Worm (Caenorhabditis elegans) whole organism, young adult: Measurements from ENCODE around the gene F14F7.7.

ENCODE experiments used
- B0019.2 ChIP-seq: fragments of 200-800 bp; sonication (Bioruptor generic); conservative IDR thresholded peaks from 2 replicates; pipeline ENCODE4 v1.3.6; 2022; ENCODE audit warnings: missing genetic modification reagents, missing genetic modification characterization, missing compliant biosample characterization
- B0261.1 ChIP-seq: sonication (generic microtip); optimal IDR thresholded peaks from 2 replicates; lab custom pipeline; 2016; ENCODE audit warnings: mild to moderate bottlenecking, missing genetic modification characterization, moderate library complexity, missing compliant biosample characterization
- B0336.3 ChIP-seq: fragments of 200-800 bp; sonication (Bioruptor generic); IDR thresholded peaks from 2 replicates; pipeline ENCODE4 v1.3.6; 2022; ENCODE audit warnings: missing genetic modification characterization, missing compliant biosample characterization
- F22D6.2 ChIP-seq: sonication (generic microtip); optimal IDR thresholded peaks from 2 replicates; lab custom pipeline; 2016; ENCODE audit warnings: mild to moderate bottlenecking, missing genetic modification characterization, missing compliant biosample characterization
- F37B4.10 ChIP-seq: fragments of 200-800 bp; sonication (Bioruptor generic); IDR thresholded peaks from 2 replicates; pipeline ENCODE4 v1.3.6; 2022; ENCODE audit warnings: missing genetic modification characterization, missing compliant biosample characterization
- F55B11.4 ChIP-seq: sonication (generic microtip); optimal IDR thresholded peaks from 2 replicates; lab custom pipeline; 2016; ENCODE audit warnings: missing compliant biosample characterization, missing genetic modification characterization, borderline replicate concordance; ENCODE audit not compliant: insufficient read depth
- F57A8.1 ChIP-seq: fragments of 200-800 bp; sonication (Bioruptor generic); optimal IDR thresholded peaks from 2 replicates; lab custom pipeline; 2018; ENCODE audit warnings: mild to moderate bottlenecking, missing genetic modification characterization, moderate library complexity, missing compliant biosample characterization
- T26A5.8 ChIP-seq: sonication (generic microtip); optimal IDR thresholded peaks from 2 replicates; lab custom pipeline; 2016; ENCODE audit warnings: missing genetic modification characterization, missing compliant biosample characterization
- Y67H2A.10 ChIP-seq: fragments of 200-800 bp; sonication (Bioruptor generic); conservative IDR thresholded peaks from 2 replicates; pipeline ENCODE4 v1.3.6; 2022; ENCODE audit warnings: missing genetic modification reagents, missing genetic modification characterization, missing compliant biosample characterization
- Y79H2A.3 ChIP-seq: fragments of 200-800 bp; sonication (Bioruptor generic); conservative IDR thresholded peaks from 2 replicates; pipeline ENCODE4 v1.3.6; 2022; ENCODE audit warnings: missing genetic modification reagents, missing genetic modification characterization, missing compliant biosample characterization
- Y95B8A.8 ChIP-seq: fragments of 200-800 bp; sonication (Bioruptor generic); IDR thresholded peaks from 2 replicates; pipeline ENCODE4 v1.3.6; 2022; ENCODE audit warnings: missing genetic modification reagents, missing genetic modification characterization, missing compliant biosample characterization
- ZK185.1 ChIP-seq: sonication (generic microtip); optimal IDR thresholded peaks from 2 replicates; lab custom pipeline; 2016; ENCODE audit warnings: mild to moderate bottlenecking, missing genetic modification characterization, missing compliant biosample characterization; ENCODE audit not compliant: poor library complexity, severe bottlenecking
- aptf-2 ChIP-seq: fragments of 200-800 bp; sonication (Bioruptor generic); conservative IDR thresholded peaks from 2 replicates; pipeline ENCODE4 v1.3.6; 2022; ENCODE audit warnings: missing genetic modification reagents, missing genetic modification characterization, missing compliant biosample characterization
- attf-3 ChIP-seq: fragments of 200-800 bp; sonication (Bioruptor generic); conservative IDR thresholded peaks from 2 replicates; pipeline ENCODE4 v1.3.6; 2022; ENCODE audit warnings: missing genetic modification reagents, missing genetic modification characterization, missing compliant biosample characterization
- ccch-3 ChIP-seq: fragments of 200-800 bp; sonication (Bioruptor generic); optimal IDR thresholded peaks from 2 replicates; lab custom pipeline; 2018; ENCODE audit warnings: mild to moderate bottlenecking, missing genetic modification characterization, missing compliant biosample characterization
- die-1 ChIP-seq: sonication (generic microtip); optimal IDR thresholded peaks from 2 replicates; lab custom pipeline; 2016; ENCODE audit warnings: missing genotype, mild to moderate bottlenecking, missing genetic modification characterization, missing compliant biosample characterization
- dox-1 ChIP-seq: fragments of 200-800 bp; sonication (Bioruptor generic); IDR thresholded peaks from 2 replicates; pipeline ENCODE4 v1.3.6; 2022; ENCODE audit warnings: missing genetic modification reagents, missing genetic modification characterization, missing compliant biosample characterization
- dpl-1 ChIP-seq: fragments of 150-350 bp; optimal IDR thresholded peaks from 2 replicates; lab custom pipeline; 2014; ENCODE audit warnings: missing biosample characterization, missing genetic modification reagents, missing genetic modification characterization
- egl-18 ChIP-seq: fragments of 200-800 bp; sonication (Bioruptor generic); IDR thresholded peaks from 2 replicates; pipeline ENCODE4 v1.3.6; 2022; ENCODE audit warnings: missing genetic modification reagents, missing genetic modification characterization, missing compliant biosample characterization
- hlh-26 ChIP-seq: fragments of 200-800 bp; sonication (Bioruptor generic); conservative IDR thresholded peaks from 2 replicates; pipeline ENCODE4 v1.3.6; 2022; ENCODE audit warnings: missing genetic modification reagents, missing genetic modification characterization, missing compliant biosample characterization
- hmg-1.2 ChIP-seq: fragments of 200-800 bp; sonication (Bioruptor generic); IDR thresholded peaks from 2 replicates; pipeline ENCODE4 v1.3.6; 2022; ENCODE audit warnings: missing genetic modification reagents, missing genetic modification characterization, missing compliant biosample characterization
- hrde-1 ChIP-seq: sonication (generic microtip); optimal IDR thresholded peaks from 2 replicates; lab custom pipeline; 2016; ENCODE audit warnings: missing genetic modification characterization, mild to moderate bottlenecking, missing compliant biosample characterization, moderate library complexity, missing genotype, missing genetic modification reagents, borderline replicate concordance
- hsf-1 ChIP-seq: fragments of 200-800 bp; sonication (Bioruptor generic); IDR thresholded peaks from 2 replicates; pipeline ENCODE4 v1.3.6; 2022; ENCODE audit warnings: missing genetic modification reagents, missing genetic modification characterization, missing compliant biosample characterization
- lag-1 ChIP-seq: fragments of 200-800 bp; sonication (Bioruptor generic); IDR thresholded peaks from 2 replicates; pipeline ENCODE4 v1.3.6; 2022; ENCODE audit warnings: missing genetic modification reagents, missing genetic modification characterization, missing compliant biosample characterization
- lin-26 ChIP-seq: fragments of 200-800 bp; sonication (Bioruptor generic); IDR thresholded peaks from 2 replicates; pipeline ENCODE4 v1.3.6; 2022; ENCODE audit warnings: missing genetic modification reagents, missing genetic modification characterization, missing compliant biosample characterization
- lsy-27 ChIP-seq: sonication (generic microtip); optimal IDR thresholded peaks from 2 replicates; lab custom pipeline; 2017; ENCODE audit warnings: missing genetic modification characterization, mild to moderate bottlenecking, missing compliant biosample characterization, antibody characterized with exemption, missing genotype, borderline replicate concordance; ENCODE audit not compliant: insufficient read depth
- mel-28 ChIP-seq: sonication (generic microtip); optimal IDR thresholded peaks from 2 replicates; lab custom pipeline; 2016; ENCODE audit warnings: borderline replicate concordance, mild to moderate bottlenecking, missing genetic modification characterization, missing compliant biosample characterization
- mxl-1 ChIP-seq: sonication (generic microtip); optimal IDR thresholded peaks from 2 replicates; lab custom pipeline; 2016; ENCODE audit warnings: missing genetic modification characterization, missing compliant biosample characterization
- nfyb-1 ChIP-seq: fragments of 200-800 bp; sonication (Bioruptor generic); IDR thresholded peaks from 2 replicates; pipeline ENCODE4 v1.3.6; 2022; ENCODE audit warnings: missing genetic modification reagents, missing genetic modification characterization, missing compliant biosample characterization
- nhr-120 ChIP-seq: fragments of 200-800 bp; sonication (Bioruptor generic); IDR thresholded peaks from 2 replicates; pipeline ENCODE4 v1.3.6; 2022; ENCODE audit warnings: missing genetic modification characterization, missing compliant biosample characterization
- nhr-179 ChIP-seq: sonication (generic microtip); optimal IDR thresholded peaks from 2 replicates; lab custom pipeline; 2016; ENCODE audit warnings: mild to moderate bottlenecking, missing genetic modification characterization, missing compliant biosample characterization
- nhr-27 ChIP-seq: fragments of 200-800 bp; sonication (Bioruptor generic); optimal IDR thresholded peaks from 2 replicates; lab custom pipeline; 2018; ENCODE audit warnings: mild to moderate bottlenecking, missing genetic modification characterization, moderate library complexity, missing compliant biosample characterization
- pha-4 ChIP-seq: fragments of 150-350 bp; sonication (generic microtip); optimal IDR thresholded peaks from 2 replicates; lab custom pipeline; 2014; ENCODE audit warnings: missing biosample characterization, missing genetic modification reagents, missing genetic modification characterization
- rec-8 ChIP-seq, 2 experiments: sonication (generic microtip); optimal IDR thresholded peaks; 2 replicates each; lab custom pipeline; 2016; ENCODE audit warnings: mild to moderate bottlenecking in 2 of 2, missing genetic modification characterization in 2 of 2, missing genetic modification reagents in 2 of 2, missing genotype in 2 of 2, missing biosample characterization in 1 of 2, missing compliant biosample characterization in 1 of 2, moderate library complexity in 1 of 2
- sea-2 ChIP-seq: fragments of 200-800 bp; sonication (Bioruptor generic); IDR thresholded peaks from 2 replicates; pipeline ENCODE4 v1.3.6; 2022; ENCODE audit warnings: missing genetic modification characterization, missing compliant biosample characterization
- snpc-1.1 ChIP-seq: sonication (generic microtip); optimal IDR thresholded peaks from 2 replicates; lab custom pipeline; 2017; ENCODE audit warnings: missing genetic modification characterization, mild to moderate bottlenecking, missing compliant biosample characterization, antibody characterized with exemption, moderate library complexity, missing genotype, missing genetic modification reagents; ENCODE audit not compliant: insufficient read depth
- snpc-4 ChIP-seq, 5 experiments: fragments of 150-350 bp in 1 of 5; sonication (generic microtip) in 4 of 5; optimal IDR thresholded peaks; 2 replicates each; lab custom pipeline; 2014 to 2018; ENCODE audit warnings: missing genetic modification characterization in 5 of 5, missing biosample characterization in 3 of 5, antibody characterized with exemption in 2 of 5, mild to moderate bottlenecking in 2 of 5, missing compliant biosample characterization in 2 of 5, missing genotype in 2 of 5, moderate library complexity in 2 of 5, missing genetic modification reagents in 1 of 5
- unc-62 ChIP-seq: fragments of 150-350 bp; optimal IDR thresholded peaks from 2 replicates; lab custom pipeline; 2014; ENCODE audit warnings: missing biosample characterization, missing genetic modification reagents, missing genetic modification characterization
- zim-3 ChIP-seq: sonication (generic microtip); optimal IDR thresholded peaks from 2 replicates; lab custom pipeline; 2017; ENCODE audit warnings: mild to moderate bottlenecking, missing genetic modification characterization, moderate library complexity, missing compliant biosample characterization
- ztf-25 ChIP-seq: fragments of 200-800 bp; sonication (Bioruptor generic); IDR thresholded peaks from 2 replicates; pipeline ENCODE4 v1.3.6; 2022; ENCODE audit warnings: missing genetic modification reagents, missing genetic modification characterization, missing compliant biosample characterization
- ztf-26 ChIP-seq: sonication (generic microtip); optimal IDR thresholded peaks from 2 replicates; lab custom pipeline; 2017; ENCODE audit warnings: missing genetic modification characterization, missing compliant biosample characterization
- ztf-28 ChIP-seq: fragments of 200-800 bp; sonication (Bioruptor generic); IDR thresholded peaks from 2 replicates; pipeline ENCODE4 v1.3.6; 2022; ENCODE audit warnings: missing genetic modification reagents, missing genetic modification characterization, missing compliant biosample characterization

The F14F7.7 gene

ce11 chrIII:13005161-13005560 lies 25.5 kb upstream of the F14F7.7 start, which contains the start of gene snf-7:
snf-7 (plus strand) TSS chrIII:13005461.
- no peak for TF ChIP-seq die-1 (tag; lab: Kevin White, UChicago)
- TF ChIP-seq F22D6.2 = no peak
- TF ChIP-seq sea-2 (GFP tag; lab: Robert Waterston, UW) = no peak
- no peak for TF ChIP-seq Y67H2A.10 (GFP tag; lab: Robert Waterston, UW)
- no peak for TF ChIP-seq dox-1
- TF ChIP-seq nhr-120 = no peak
- TF ChIP-seq ztf-25 (GFP tag; lab: Robert Waterston, UW) = no peak
- TF ChIP-seq hrde-1 (tag; lab: Kevin White, UChicago) = no peak
- TF ChIP-seq F57A8.1 = no peak
- TF ChIP-seq lsy-27 (tag; lab: Kevin White, UChicago) = no peak
- no peak for TF ChIP-seq rec-8 (tag; optimal IDR thresholded peaks at IDR 0.05; lab: Kevin White, UChicago)
- TF ChIP-seq Y95B8A.8 (GFP tag; lab: Robert Waterston, UW) = no peak

DNA sequence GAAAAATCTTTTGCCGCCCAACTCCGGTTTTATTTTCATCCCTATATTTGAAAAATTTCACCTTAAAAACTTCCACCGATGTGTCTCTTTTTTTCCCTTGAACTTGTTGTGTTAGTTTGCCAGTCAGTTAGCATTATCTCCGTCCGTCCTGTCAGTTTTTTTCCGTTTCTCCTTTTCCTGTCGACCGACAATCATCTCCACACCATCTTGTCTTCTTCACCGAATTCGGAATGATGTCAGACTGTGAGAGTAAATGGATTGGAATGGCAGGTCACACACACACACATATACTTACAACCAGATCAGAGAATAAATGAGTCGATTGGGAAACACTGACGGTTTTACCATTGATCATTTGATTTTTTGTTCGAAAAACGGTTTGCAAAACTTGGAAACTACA lies 18.8 kb upstream of the F14F7.7 start:
- TF ChIP-seq hrde-1 (tag; lab: Kevin White, UChicago) = no peak
- no peak for TF ChIP-seq hlh-26 (GFP tag; lab: Robert Waterston, UW)
- TF ChIP-seq lin-26 (GFP tag; lab: Robert Waterston, UW) = no peak
- no peak for TF ChIP-seq ccch-3 (GFP tag; lab: Kevin White, UChicago)
- TF ChIP-seq lag-1 (GFP tag; lab: Robert Waterston, UW) = no peak
- TF ChIP-seq nhr-27 (tag; lab: Kevin White, UChicago) = no peak
- no peak for TF ChIP-seq hsf-1 (GFP tag; lab: Robert Waterston, UW)
- TF ChIP-seq egl-18 = no peak
- no peak for TF ChIP-seq attf-3 (GFP tag; lab: Robert Waterston, UW)
- TF ChIP-seq zim-3 (tag; lab: Kevin White, UChicago) = no peak
- TF ChIP-seq F55B11.4 (tag; lab: Kevin White, UChicago) = no peak

ce11 chrIII:13013912-13014311 lies 16.8 kb upstream of the F14F7.7 start:
- TF ChIP-seq snpc-4 (GFP tag; optimal IDR thresholded peaks at IDR 0.05; lab: Kevin White, UChicago) (no peak), snpc-4 (tag; optimal IDR thresholded peaks at IDR 0.05; lab: Kevin White, UChicago) (no peak), unc-62 (GFP tag; lab: Kevin White, UChicago) (no peak), B0336.3 (GFP tag; lab: Robert Waterston, UW) (no peak), aptf-2 (GFP tag; lab: Robert Waterston, UW) (no peak), B0019.2 (GFP tag; lab: Robert Waterston, UW) (no peak), T26A5.8 (tag; lab: Kevin White, UChicago) (no peak), ztf-28 (no peak), ztf-26 (tag; lab: Kevin White, UChicago) (no peak), Y79H2A.3 (GFP tag; lab: Robert Waterston, UW) (no peak)

DNA sequence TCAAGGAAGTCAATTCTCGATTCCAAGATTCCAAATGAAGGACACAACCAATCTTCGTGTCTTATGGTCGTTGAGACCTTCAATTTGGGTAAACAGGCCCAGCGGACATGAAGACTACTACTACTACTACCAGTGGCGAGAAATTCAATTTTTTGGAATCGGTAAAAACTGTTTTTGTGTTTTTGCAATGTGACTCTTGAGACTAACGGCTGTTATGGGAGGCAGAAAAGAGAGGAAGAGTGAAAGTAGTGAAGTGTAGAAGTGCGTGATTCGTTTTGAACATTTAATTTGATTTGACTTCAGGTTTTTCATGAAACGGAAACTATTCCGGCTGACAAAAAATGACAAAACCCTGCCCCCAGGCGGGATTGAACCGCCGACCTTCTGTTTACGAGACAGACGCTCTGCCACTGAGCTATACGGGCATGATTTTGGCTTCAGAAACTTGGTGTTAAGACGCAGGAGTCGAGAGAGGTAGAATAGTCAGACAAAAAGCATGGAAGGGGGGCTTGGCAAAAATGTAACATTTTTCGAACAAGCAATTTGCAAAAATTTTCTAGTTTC lies 14.9 kb upstream of the F14F7.7 start:
- TF ChIP-seq B0019.2 (GFP tag; lab: Robert Waterston, UW) = no peak
- TF ChIP-seq B0261.1 (tag; lab: Kevin White, UChicago) = peak; percentile 84
- TF ChIP-seq hmg-1.2 (GFP tag; lab: Robert Waterston, UW) = peak; percentile 62
- TF ChIP-seq snpc-1.1 (tag; lab: Kevin White, UChicago) = peak; percentile 6
- no peak for TF ChIP-seq nhr-179 (tag; lab: Kevin White, UChicago)
- TF ChIP-seq ccch-3 (GFP tag; lab: Kevin White, UChicago) = no peak
- TF ChIP-seq ZK185.1 (tag; lab: Kevin White, UChicago) = no peak
- no peak for TF ChIP-seq dpl-1 (GFP tag; lab: Kevin White, UChicago)
- TF ChIP-seq B0336.3 (GFP tag; lab: Robert Waterston, UW) = 0 out of 2 replicates have a peak, but pooled peaks have one; percentile 34
- TF ChIP-seq mel-28 (tag; lab: Kevin White, UChicago) = no peak
- TF ChIP-seq Y95B8A.8 (GFP tag; lab: Robert Waterston, UW) = no peak
- TF ChIP-seq mxl-1 = peak; percentile 52
- no peak for TF ChIP-seq F37B4.10 (GFP tag; lab: Robert Waterston, UW)
- no peak for TF ChIP-seq pha-4 (tag; lab: Kevin White, UChicago)
- TF ChIP-seq nfyb-1 (GFP tag; lab: Robert Waterston, UW) = peak; percentile 78; the same call in 1 of the 2 replicates
